Fruit fly (Drosophila melanogaster) whole organism, pupa: ENCODE measurements around the gene lawc.

Experiments used
- CG10348 ChIP-seq: fragments of 200-800 bp; sonication (Bioruptor generic); IDR thresholded peaks from 2 replicates; pipeline ENCODE4 v1.3.6; 2022; ENCODE audit warnings: missing biosample characterization, missing genetic modification characterization
- CG12605 ChIP-seq: fragments of 200-800 bp; sonication (Bioruptor generic); IDR thresholded peaks from 2 replicates; pipeline ENCODE4 v1.3.6; 2022; ENCODE audit warnings: missing biosample characterization, missing genetic modification characterization
- CG13204 ChIP-seq: fragments of 200-800 bp; sonication (Bioruptor generic); optimal IDR thresholded peaks from 2 replicates; lab custom pipeline; 2018; ENCODE audit warnings: missing biosample characterization, mild to moderate bottlenecking, missing genetic modification characterization, moderate library complexity
- CG14655 ChIP-seq: fragments of 200-800 bp; sonication (Bioruptor generic); optimal IDR thresholded peaks from 3 replicates; lab custom pipeline; 2017; ENCODE audit warnings: mild to moderate bottlenecking, missing biosample characterization, missing genetic modification reagents, missing genetic modification characterization
- CG15710 ChIP-seq: fragments of 200-800 bp; sonication (Bioruptor generic); optimal IDR thresholded peaks from 2 replicates; lab custom pipeline; 2018; ENCODE audit warnings: missing biosample characterization, mild to moderate bottlenecking, missing genetic modification characterization, moderate library complexity
- CG17806 ChIP-seq: fragments of 200-800 bp; sonication (Bioruptor generic); optimal IDR thresholded peaks from 2 replicates; lab custom pipeline; 2018; ENCODE audit warnings: missing biosample characterization, mild to moderate bottlenecking, missing genetic modification characterization, moderate library complexity
- CG32121 ChIP-seq: fragments of 200-800 bp; sonication (Bioruptor generic); IDR thresholded peaks from 2 replicates; pipeline ENCODE4 v1.3.6; 2022; ENCODE audit warnings: missing biosample characterization, missing genetic modification characterization
- CG34367 ChIP-seq: fragments of 200-800 bp; sonication (Bioruptor generic); optimal IDR thresholded peaks from 2 replicates; lab custom pipeline; 2018; ENCODE audit warnings: missing biosample characterization, mild to moderate bottlenecking, missing genetic modification characterization
- CG4496 ChIP-seq: fragments of 200-800 bp; sonication (Bioruptor generic); IDR thresholded peaks from 3 replicates; pipeline ENCODE4 v1.3.6; 2022; ENCODE audit warnings: missing biosample characterization, missing genetic modification characterization
- CG8159 ChIP-seq: fragments of 200-800 bp; sonication (Bioruptor generic); optimal IDR thresholded peaks from 3 replicates; lab custom pipeline; 2018; ENCODE audit warnings: missing biosample characterization, mild to moderate bottlenecking, missing genetic modification characterization, moderate library complexity
- CG8301 ChIP-seq: fragments of 200-800 bp; sonication (Bioruptor generic); optimal IDR thresholded peaks from 2 replicates; lab custom pipeline; 2018; ENCODE audit warnings: missing biosample characterization, mild to moderate bottlenecking, missing genetic modification characterization
- CG9948 ChIP-seq: fragments of 200-800 bp; sonication (Bioruptor generic); optimal IDR thresholded peaks from 2 replicates; lab custom pipeline; 2018; ENCODE audit warnings: missing biosample characterization, mild to moderate bottlenecking, missing genetic modification characterization, moderate library complexity
- D1 ChIP-seq: fragments of 200-800 bp; sonication (Bioruptor generic); optimal IDR thresholded peaks from 2 replicates; lab custom pipeline; 2018; ENCODE audit warnings: missing biosample characterization, mild to moderate bottlenecking, missing genetic modification characterization, moderate library complexity
- EcR ChIP-seq: fragments of 200-800 bp; sonication (Bioruptor generic); optimal IDR thresholded peaks from 3 replicates; lab custom pipeline; 2019; ENCODE audit warnings: missing biosample characterization, missing genetic modification characterization, mild to moderate bottlenecking, moderate library complexity, missing genetic modification reagents
- Ets98B ChIP-seq: fragments of 200-800 bp; sonication (Bioruptor generic); IDR thresholded peaks from 2 replicates; pipeline ENCODE4 v1.3.6; 2022; ENCODE audit warnings: missing biosample characterization, missing genetic modification characterization
- Pif1A ChIP-seq: fragments of 200-800 bp; sonication (Bioruptor generic); optimal IDR thresholded peaks from 3 replicates; lab custom pipeline; 2016; ENCODE audit warnings: missing biosample characterization, missing genetic modification characterization
- Pif1B ChIP-seq: fragments of 200-800 bp; sonication (Bioruptor generic); optimal IDR thresholded peaks from 3 replicates; lab custom pipeline; 2016; ENCODE audit warnings: missing biosample characterization, missing genetic modification characterization
- Snoo ChIP-seq: fragments of 200-800 bp; sonication (Bioruptor generic); optimal IDR thresholded peaks from 3 replicates; lab custom pipeline; 2017; ENCODE audit warnings: missing biosample characterization, mild to moderate bottlenecking, missing genetic modification characterization, inconsistent platforms
- fd96Ca ChIP-seq: fragments of 200-800 bp; sonication (Bioruptor generic); IDR thresholded peaks from 3 replicates; pipeline ENCODE4 v1.3.6; 2022; ENCODE audit warnings: missing biosample characterization, missing genetic modification characterization
- gl ChIP-seq: fragments of 200-800 bp; sonication (Bioruptor generic); optimal IDR thresholded peaks from 2 replicates; lab custom pipeline; 2018; ENCODE audit warnings: missing biosample characterization, mild to moderate bottlenecking, missing genetic modification characterization
- rn ChIP-seq: fragments of 200-800 bp; sonication (Bioruptor generic); IDR thresholded peaks from 2 replicates; pipeline ENCODE4 v1.3.6; 2022; ENCODE audit warnings: missing biosample characterization, missing genetic modification characterization

The lawc gene

dm6 chrX:8442912-8443311 is 31.5 kb upstream of the lawc start:
- TF ChIP-seq gl (tag; lab: Kevin White, UChicago), result no peak
- TF ChIP-seq Pif1B (GFP tag; lab: Kevin White, UChicago), result no peak
- no peak for TF ChIP-seq EcR (GFP tag; lab: Kevin White, UChicago)
- TF ChIP-seq CG8301 (tag; lab: Kevin White, UChicago), result no peak
- TF ChIP-seq CG17806 (tag; lab: Kevin White, UChicago), result no peak
- no peak for TF ChIP-seq CG4496

- TF ChIP-seq Pif1A (GFP tag; lab: Kevin White, UChicago) (no peak), CG10348 (no peak), EcR (GFP tag; lab: Kevin White, UChicago) (no peak), Pif1B (GFP tag; lab: Kevin White, UChicago) (no peak), CG12605 (no peak), rn (GFP tag; lab: Robert Waterston, UW) (no peak), Snoo (tag; lab: Kevin White, UChicago) (no peak), Ets98B (GFP tag; lab: Robert Waterston, UW) (no peak), gl (tag; lab: Kevin White, UChicago) (no peak), CG13204 (no peak), CG4496 (no peak), D1 (tag; lab: Kevin White, UChicago) (no peak), CG9948 (tag; lab: Kevin White, UChicago) (no peak)
These were observed 30.7 kb upstream of the lawc start, which contains the start of gene CG12123 for dm6 chrX:8442161-8442560. CG12123 (minus strand) TSS chrX:8442348.

dm6 chrX:8437285-8438110 is 26.0 kb upstream of the lawc start, which contains the start of gene Miga:
Miga (minus strand) TSS chrX:8437820.
- peak; percentile 36 for TF ChIP-seq Pif1B (GFP tag; lab: Kevin White, UChicago)
- TF ChIP-seq CG32121 (GFP tag; lab: Robert Waterston, UW), result peak; percentile 32; the same call in 1 of the 2 replicates
- TF ChIP-seq CG8301 (tag; lab: Kevin White, UChicago), result peak; percentile 2
- no peak for TF ChIP-seq CG8159 (tag; lab: Kevin White, UChicago)
- no peak for TF ChIP-seq Pif1A (GFP tag; lab: Kevin White, UChicago)
- no peak for TF ChIP-seq CG10348
- TF ChIP-seq CG4496, result 0 out of 3 replicates have a peak, but pooled peaks have one; percentile 40
- peak; percentile 11; the same call in 1 of the 2 replicates for TF ChIP-seq Ets98B (GFP tag; lab: Robert Waterston, UW)
- peak; percentile 92 for TF ChIP-seq EcR (GFP tag; lab: Kevin White, UChicago)

- TF ChIP-seq CG15710 (tag; lab: Kevin White, UChicago), result peak; percentile 34
- TF ChIP-seq CG32121 (GFP tag; lab: Robert Waterston, UW), result peak; percentile 30; the same call in 1 of the 2 replicates
- no peak for TF ChIP-seq D1 (tag; lab: Kevin White, UChicago)
- peak; percentile 10; the same call in 1 of the 3 replicates for TF ChIP-seq CG4496
- peak; percentile 18; the same call in 1 of the 2 replicates for TF ChIP-seq Ets98B (GFP tag; lab: Robert Waterston, UW)
- TF ChIP-seq CG17806 (tag; lab: Kevin White, UChicago), result peak; percentile 32
- TF ChIP-seq Pif1B (GFP tag; lab: Kevin White, UChicago), result no peak
- TF ChIP-seq CG12605, result peak; percentile 11; the same call in 1 of the 2 replicates
- 0 out of 3 replicates have a peak, but pooled peaks have one; percentile 23 for TF ChIP-seq fd96Ca (GFP tag; lab: Robert Waterston, UW)
- peak; percentile 49 for TF ChIP-seq CG34367
- peak; percentile 6 for TF ChIP-seq Snoo (tag; lab: Kevin White, UChicago)
- TF ChIP-seq CG8159 (tag; lab: Kevin White, UChicago), result no peak
- TF ChIP-seq CG14655, result no peak
- TF ChIP-seq, all 21 proteins: peak for 9
These were observed 25.3 kb upstream of the lawc start, which contains the start of gene CG1440 for dm6 chrX:8436656-8437284. CG1440 (plus strand) TSS chrX:8437057.

- TF ChIP-seq CG10348, result no peak
These were observed 22.3 kb upstream of the lawc start, which contains the start of gene CG32712 for dm6 chrX:8433709-8434108. CG32712 (minus strand) TSS chrX:8433809.

- TF ChIP-seq gl (tag; lab: Kevin White, UChicago) (no peak), CG17806 (tag; lab: Kevin White, UChicago) (no peak), CG32121 (GFP tag; lab: Robert Waterston, UW) (no peak), CG14655 (no peak), CG8301 (tag; lab: Kevin White, UChicago) (no peak), CG9948 (tag; lab: Kevin White, UChicago) (no peak), Pif1A (GFP tag; lab: Kevin White, UChicago) (no peak), fd96Ca (GFP tag; lab: Robert Waterston, UW) (no peak), D1 (tag; lab: Kevin White, UChicago) (no peak), Pif1B (GFP tag; lab: Kevin White, UChicago) (no peak), CG4496 (no peak), CG34367 (no peak), CG13204 (no peak), CG8159 (tag; lab: Kevin White, UChicago) (no peak)
These were observed 11.2 kb upstream of the lawc start for dm6 chrX:8422643-8423042.
